Worm (Caenorhabditis elegans) whole organism, L2 larva: ENCODE data around the gene fbxa-135.

Source experiments
- R02D3.7 ChIP-seq: fragments of 150-350 bp; optimal IDR thresholded peaks from 2 replicates; lab custom pipeline; 2014; ENCODE audit warnings: missing biosample characterization, missing genetic modification characterization
- Y55F3AM.14 ChIP-seq: fragments of 200-800 bp; sonication (Bioruptor generic); optimal IDR thresholded peaks from 2 replicates; lab custom pipeline; 2018; ENCODE audit warnings: mild to moderate bottlenecking, missing genetic modification characterization, missing compliant biosample characterization
- ZK546.5 ChIP-seq: sonication (generic microtip); optimal IDR thresholded peaks from 2 replicates; lab custom pipeline; 2017; ENCODE audit warnings: missing biosample characterization, missing genetic modification characterization
- alr-1 ChIP-seq: fragments of 150-350 bp; optimal IDR thresholded peaks from 2 replicates; lab custom pipeline; 2014; ENCODE audit warnings: missing biosample characterization, missing genetic modification characterization
- blmp-1 ChIP-seq: sonication (generic microtip); optimal IDR thresholded peaks from 2 replicates; lab custom pipeline; 2017; ENCODE audit warnings: missing genetic modification characterization, mild to moderate bottlenecking, missing compliant biosample characterization, antibody characterized with exemption, moderate library complexity; ENCODE audit not compliant: insufficient read depth
- ceh-16 ChIP-seq: fragments of 150-350 bp; optimal IDR thresholded peaks from 2 replicates; lab custom pipeline; 2014; ENCODE audit warnings: missing biosample characterization, missing genetic modification characterization
- crh-2 ChIP-seq: sonication (generic microtip); optimal IDR thresholded peaks from 2 replicates; lab custom pipeline; 2017; ENCODE audit warnings: missing biosample characterization, missing genetic modification characterization
- dmd-4 ChIP-seq: sonication (generic microtip); optimal IDR thresholded peaks from 2 replicates; lab custom pipeline; 2017; ENCODE audit warnings: missing biosample characterization, missing genetic modification characterization
- egl-27 ChIP-seq: sonication (generic microtip); optimal IDR thresholded peaks from 3 replicates; lab custom pipeline; 2017; ENCODE audit warnings: missing biosample characterization, missing genetic modification reagents, missing genetic modification characterization
- elt-1 ChIP-seq: fragments of 150-350 bp; optimal IDR thresholded peaks from 2 replicates; lab custom pipeline; 2014; ENCODE audit warnings: missing biosample characterization, missing genetic modification characterization
- fos-1 ChIP-seq: fragments of 150-350 bp; optimal IDR thresholded peaks from 2 replicates; lab custom pipeline; 2014; ENCODE audit warnings: missing biosample characterization, missing genetic modification characterization
- gmeb-1 ChIP-seq: fragments of 150-350 bp; optimal IDR thresholded peaks from 2 replicates; lab custom pipeline; 2014; ENCODE audit warnings: missing biosample characterization, missing genetic modification characterization
- lin-11 ChIP-seq: fragments of 150-350 bp; sonication (generic microtip); optimal IDR thresholded peaks from 2 replicates; lab custom pipeline; 2014; ENCODE audit warnings: missing biosample characterization, missing genetic modification characterization, inconsistent platforms, mixed read lengths
- lin-13 ChIP-seq: fragments of 150-350 bp; optimal IDR thresholded peaks from 2 replicates; lab custom pipeline; 2014; ENCODE audit warnings: missing biosample characterization, missing genetic modification reagents, missing genetic modification characterization
- lin-39 ChIP-seq: fragments of 150-350 bp; optimal IDR thresholded peaks from 2 replicates; lab custom pipeline; 2014; ENCODE audit warnings: missing biosample characterization, missing genetic modification reagents, missing genetic modification characterization
- lsy-2 ChIP-seq, 2 experiments: fragments of 150-350 bp in 1 of 2; sonication (generic microtip) in 1 of 2; optimal IDR thresholded peaks; 2 replicates each; lab custom pipeline; 2014 to 2017; ENCODE audit warnings: missing biosample characterization in 2 of 2, missing genetic modification characterization in 2 of 2
- mbf-1 ChIP-seq: sonication (generic microtip); optimal IDR thresholded peaks from 2 replicates; lab custom pipeline; 2017; ENCODE audit warnings: missing biosample characterization, missing genetic modification characterization
- mdl-1 ChIP-seq, 2 experiments: fragments of 150-350 bp in 1 of 2; sonication (generic microtip) in 1 of 2; optimal IDR thresholded peaks; 2 replicates each; lab custom pipeline; 2017; ENCODE audit warnings: missing biosample characterization in 2 of 2, missing genetic modification characterization in 2 of 2
- nhr-10 ChIP-seq: sonication (generic microtip); optimal IDR thresholded peaks from 2 replicates; lab custom pipeline; 2017; ENCODE audit warnings: missing biosample characterization, missing genetic modification characterization
- nhr-11 ChIP-seq: fragments of 150-350 bp; optimal IDR thresholded peaks from 2 replicates; lab custom pipeline; 2014; ENCODE audit warnings: missing biosample characterization, missing genetic modification characterization
- nhr-12 ChIP-seq: fragments of 150-350 bp; optimal IDR thresholded peaks from 2 replicates; lab custom pipeline; 2014; ENCODE audit warnings: missing biosample characterization, missing genetic modification characterization
- nhr-21 ChIP-seq: fragments of 150-350 bp; optimal IDR thresholded peaks from 2 replicates; lab custom pipeline; 2014; ENCODE audit warnings: missing biosample characterization, missing genetic modification characterization
- nhr-23 ChIP-seq: fragments of 150-350 bp; optimal IDR thresholded peaks from 2 replicates; lab custom pipeline; 2014; ENCODE audit warnings: missing biosample characterization, missing genetic modification reagents, missing genetic modification characterization
- nhr-237 ChIP-seq: fragments of 150-350 bp; optimal IDR thresholded peaks from 2 replicates; lab custom pipeline; 2014; ENCODE audit warnings: missing biosample characterization, missing genetic modification characterization
- nhr-25 ChIP-seq: fragments of 150-350 bp; sonication (generic microtip); optimal IDR thresholded peaks from 3 replicates; lab custom pipeline; 2014; ENCODE audit warnings: missing biosample characterization, missing genetic modification characterization
- nhr-6 ChIP-seq: fragments of 150-350 bp; optimal IDR thresholded peaks from 2 replicates; lab custom pipeline; 2014; ENCODE audit warnings: missing biosample characterization, missing genetic modification characterization
- nhr-77 ChIP-seq: fragments of 150-350 bp; optimal IDR thresholded peaks from 2 replicates; lab custom pipeline; 2014; ENCODE audit warnings: missing biosample characterization, missing genetic modification characterization
- peb-1 ChIP-seq: fragments of 150-350 bp; optimal IDR thresholded peaks from 2 replicates; lab custom pipeline; 2014; ENCODE audit warnings: missing biosample characterization, missing genetic modification characterization
- sem-4 ChIP-seq: fragments of 150-350 bp; optimal IDR thresholded peaks from 2 replicates; lab custom pipeline; 2014; ENCODE audit warnings: missing biosample characterization, missing genetic modification reagents, missing genetic modification characterization
- skn-1 ChIP-seq: sonication (generic microtip); optimal IDR thresholded peaks from 2 replicates; lab custom pipeline; 2017; ENCODE audit warnings: missing biosample characterization, missing genetic modification characterization
- sma-3 ChIP-seq: sonication (generic microtip); optimal IDR thresholded peaks from 2 replicates; lab custom pipeline; 2016; ENCODE audit warnings: missing genetic modification reagents, missing genetic modification characterization, missing compliant biosample characterization
- sma-9 ChIP-seq, 2 experiments: fragments of 150-350 bp in 1 of 2; sonication (generic microtip) in 1 of 2; optimal IDR thresholded peaks; 2 replicates each; lab custom pipeline; 2014 to 2016; ENCODE audit warnings: missing genetic modification characterization in 2 of 2, mild to moderate bottlenecking in 1 of 2, missing biosample characterization in 1 of 2, missing compliant biosample characterization in 1 of 2, missing genetic modification reagents in 1 of 2, moderate library complexity in 1 of 2
- snpc-4 ChIP-seq: fragments of 150-350 bp; optimal IDR thresholded peaks from 2 replicates; lab custom pipeline; 2014; ENCODE audit warnings: missing biosample characterization, missing genetic modification characterization
- unc-39 ChIP-seq: fragments of 150-350 bp; optimal IDR thresholded peaks from 2 replicates; lab custom pipeline; 2014; ENCODE audit warnings: missing biosample characterization, missing genetic modification characterization
- unc-55 ChIP-seq: fragments of 150-350 bp; sonication (generic microtip); optimal IDR thresholded peaks from 3 replicates; lab custom pipeline; 2014; ENCODE audit warnings: missing biosample characterization, missing genetic modification reagents, missing genetic modification characterization
- unc-62 ChIP-seq: fragments of 150-350 bp; optimal IDR thresholded peaks from 2 replicates; lab custom pipeline; 2014; ENCODE audit warnings: missing biosample characterization, missing genetic modification reagents, missing genetic modification characterization
- zag-1 ChIP-seq: fragments of 150-350 bp; optimal IDR thresholded peaks from 2 replicates; lab custom pipeline; 2014; ENCODE audit warnings: missing biosample characterization, missing genetic modification characterization
- ztf-1 ChIP-seq: fragments of 200-800 bp; sonication (Bioruptor generic); conservative IDR thresholded peaks from 2 replicates; pipeline ENCODE4 v1.3.6; 2022; ENCODE audit warnings: missing genetic modification characterization, missing compliant biosample characterization
- ztf-11 ChIP-seq: sonication (generic microtip); optimal IDR thresholded peaks from 2 replicates; lab custom pipeline; 2017; ENCODE audit warnings: missing biosample characterization, missing genetic modification characterization
- ztf-4 ChIP-seq: fragments of 150-350 bp; optimal IDR thresholded peaks from 2 replicates; lab custom pipeline; 2014; ENCODE audit warnings: missing biosample characterization, missing genetic modification characterization

Gene fbxa-135

ce11 chrV:15434647-15435046 is 32.6 kb downstream of the fbxa-135 start:
- TF ChIP-seq fos-1 (tag; lab: Kevin White, UChicago) (peak; percentile 68), nhr-21 (tag; lab: Kevin White, UChicago) (no peak), nhr-6 (tag; lab: Kevin White, UChicago) (no peak), nhr-10 (tag; lab: Kevin White, UChicago) (no peak), sma-3 (GFP tag; lab: Kevin White, UChicago) (no peak), zag-1 (tag; lab: Kevin White, UChicago) (no peak)

- no peak for TF ChIP-seq elt-1 (tag; lab: Kevin White, UChicago)
- TF ChIP-seq sma-9 (GFP tag; optimal IDR thresholded peaks at IDR 0.05; lab: Kevin White, UChicago), result peak; percentile 57
- TF ChIP-seq sma-9 (tag; optimal IDR thresholded peaks at IDR 0.05; lab: Kevin White, UChicago), result no peak
- no peak for TF ChIP-seq nhr-10 (tag; lab: Kevin White, UChicago)
- peak; percentile 98 for TF ChIP-seq fos-1 (tag; lab: Kevin White, UChicago)
Observed at ce11 chrV:15436133-15436532, 34.1 kb downstream of the fbxa-135 start.

- no peak for TF ChIP-seq Y55F3AM.14 (GFP tag; lab: Kevin White, UChicago)
- TF ChIP-seq lsy-2 (tag; optimal IDR thresholded peaks at IDR 0.05; lab: Kevin White, UChicago), result no peak
- TF ChIP-seq nhr-10 (tag; lab: Kevin White, UChicago), result no peak
- no peak for TF ChIP-seq mdl-1 (tag; optimal IDR thresholded peaks at IDR 0.05; lab: Kevin White, UChicago)
- TF ChIP-seq skn-1 (tag; lab: Kevin White, UChicago), result no peak
- TF ChIP-seq nhr-23 (tag; lab: Kevin White, UChicago), result no peak
- TF ChIP-seq ztf-4 (tag; lab: Kevin White, UChicago), result no peak
- no peak for TF ChIP-seq nhr-21 (tag; lab: Kevin White, UChicago)
- TF ChIP-seq R02D3.7 (tag; lab: Kevin White, UChicago), result no peak
- TF ChIP-seq lin-13 (GFP tag; lab: Kevin White, UChicago), result no peak
- TF ChIP-seq sem-4 (tag; lab: Kevin White, UChicago), result no peak
- TF ChIP-seq lin-39 (tag; lab: Kevin White, UChicago), result no peak
- no peak for TF ChIP-seq alr-1 (tag; lab: Kevin White, UChicago)
- TF ChIP-seq nhr-11 (tag; lab: Kevin White, UChicago), result no peak
- TF ChIP-seq ztf-11, result no peak
- no peak for TF ChIP-seq mbf-1 (tag; lab: Kevin White, UChicago)
- TF ChIP-seq peb-1, result no peak
- TF ChIP-seq unc-39 (tag; lab: Kevin White, UChicago), result no peak
- TF ChIP-seq egl-27 (tag; lab: Kevin White, UChicago), result no peak
- TF ChIP-seq ZK546.5, result no peak
Observed at ce11 chrV:15442384-15442783, 40.3 kb downstream of the fbxa-135 start.

ce11 chrV:15443708-15444107 is 41.6 kb downstream of the fbxa-135 start, which contains the start of gene T26H5.10:
Gene T26H5.10, minus strand, starts transcription at chrV:15443808.
- TF ChIP-seq nhr-6 (tag; lab: Kevin White, UChicago), result no peak
- no peak for TF ChIP-seq mdl-1 (tag; optimal IDR thresholded peaks at IDR 0.05; lab: Kevin White, UChicago)
- TF ChIP-seq snpc-4 (tag; lab: Kevin White, UChicago), result no peak
- no peak for TF ChIP-seq nhr-77 (tag; lab: Kevin White, UChicago)
- no peak for TF ChIP-seq unc-55 (GFP tag; lab: Kevin White, UChicago)
- no peak for TF ChIP-seq dmd-4
- no peak for TF ChIP-seq nhr-23 (tag; lab: Kevin White, UChicago)
- no peak for TF ChIP-seq nhr-11 (tag; lab: Kevin White, UChicago)
- TF ChIP-seq unc-62 (GFP tag; lab: Kevin White, UChicago), result no peak
- no peak for TF ChIP-seq nhr-25
- no peak for TF ChIP-seq ztf-1
- TF ChIP-seq egl-27 (tag; lab: Kevin White, UChicago), result no peak

- no peak for TF ChIP-seq nhr-12
- no peak for TF ChIP-seq nhr-25
- TF ChIP-seq ceh-16 (tag; lab: Kevin White, UChicago), result no peak
- no peak for TF ChIP-seq nhr-10 (tag; lab: Kevin White, UChicago)
- no peak for TF ChIP-seq snpc-4 (tag; lab: Kevin White, UChicago)
- no peak for TF ChIP-seq egl-27 (tag; lab: Kevin White, UChicago)
- no peak for TF ChIP-seq sma-9 (GFP tag; optimal IDR thresholded peaks at IDR 0.05; lab: Kevin White, UChicago)
- no peak for TF ChIP-seq sma-9 (tag; optimal IDR thresholded peaks at IDR 0.05; lab: Kevin White, UChicago)
- no peak for TF ChIP-seq gmeb-1 (tag; lab: Kevin White, UChicago)
- TF ChIP-seq fos-1 (tag; lab: Kevin White, UChicago), result no peak
- TF ChIP-seq crh-2 (tag; lab: Kevin White, UChicago), result no peak
- TF ChIP-seq nhr-237 (tag; lab: Kevin White, UChicago), result no peak
- TF ChIP-seq blmp-1, result no peak
- TF ChIP-seq ZK546.5, result no peak
- no peak for TF ChIP-seq ztf-1
- TF ChIP-seq lin-11 (tag; lab: Kevin White, UChicago), result no peak
- no peak for TF ChIP-seq zag-1 (tag; lab: Kevin White, UChicago)
- TF ChIP-seq nhr-11 (tag; lab: Kevin White, UChicago), result no peak
- TF ChIP-seq, all 48 proteins: peak for 0
Observed at ce11 chrV:15444188-15444587, 42.1 kb downstream of the fbxa-135 start, which contains the start of gene T26H5.11. Gene T26H5.11, minus strand, starts transcription at chrV:15444288.
